Worm (Caenorhabditis elegans): ENCODE measurements around the gene Y57G7A.11.

Y57G7A.11 gene

DNA sequence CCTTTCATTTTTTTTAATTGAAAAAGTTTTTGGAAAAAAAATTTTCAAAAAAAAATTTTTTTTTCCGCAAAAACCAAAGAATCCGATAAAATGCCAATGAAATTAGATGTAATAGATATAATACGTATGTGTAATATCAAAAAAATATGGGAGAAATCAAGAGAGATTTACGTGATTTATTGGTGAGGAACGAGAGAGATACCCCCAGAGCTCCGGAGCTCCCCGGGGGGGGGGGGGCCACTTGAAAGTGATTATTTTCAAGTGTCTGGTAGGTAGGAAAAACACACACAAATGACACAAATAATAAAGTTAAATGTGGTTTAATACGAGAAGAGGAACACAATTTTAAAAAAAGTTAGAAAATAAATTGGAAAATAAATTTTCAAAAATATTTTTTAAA is at the start of gene Y57G7A.11:
Y57G7A.11 (minus strand) TSS at position 101 of the 400 bp plus-strand sequence.
- TF ChIP-seq egrh-3 (GFP tag; IDR thresholded peaks at IDR 0.05): no peak
- no peak for TF ChIP-seq hlh-26 (GFP tag; conservative IDR thresholded peaks at IDR 0.05)
- TF ChIP-seq pha-4 (tag; optimal IDR thresholded peaks at IDR 0.05): no peak
- TF ChIP-seq mes-4 (tag; optimal IDR thresholded peaks at IDR 0.05): no peak
- no peak for TF ChIP-seq dpl-1 (GFP tag; optimal IDR thresholded peaks at IDR 0.05)
- no peak for TF ChIP-seq him-1 (tag; optimal IDR thresholded peaks at IDR 0.05)
- no peak for TF ChIP-seq tbx-9 (tag; optimal IDR thresholded peaks at IDR 0.05; ENCODE audit: borderline replicate concordance)
- TF ChIP-seq gei-17 (GFP tag; optimal IDR thresholded peaks at IDR 0.05): no peak
- TF ChIP-seq somi-1 (GFP tag; optimal IDR thresholded peaks at IDR 0.05): no peak
- TF ChIP-seq ceh-58 (GFP tag; IDR thresholded peaks at IDR 0.05): no peak
- TF ChIP-seq madf-3 (GFP tag; IDR thresholded peaks at IDR 0.05): no peak
- no peak for TF ChIP-seq xnd-1 (tag; optimal IDR thresholded peaks at IDR 0.05)
- TF ChIP-seq efl-1 (GFP tag; optimal IDR thresholded peaks at IDR 0.05): no peak
- no peak for TF ChIP-seq ama-1 (optimal IDR thresholded peaks at IDR 0.05)
- no peak for TF ChIP-seq ama-1 (GFP tag; optimal IDR thresholded peaks at IDR 0.05)

DNA sequence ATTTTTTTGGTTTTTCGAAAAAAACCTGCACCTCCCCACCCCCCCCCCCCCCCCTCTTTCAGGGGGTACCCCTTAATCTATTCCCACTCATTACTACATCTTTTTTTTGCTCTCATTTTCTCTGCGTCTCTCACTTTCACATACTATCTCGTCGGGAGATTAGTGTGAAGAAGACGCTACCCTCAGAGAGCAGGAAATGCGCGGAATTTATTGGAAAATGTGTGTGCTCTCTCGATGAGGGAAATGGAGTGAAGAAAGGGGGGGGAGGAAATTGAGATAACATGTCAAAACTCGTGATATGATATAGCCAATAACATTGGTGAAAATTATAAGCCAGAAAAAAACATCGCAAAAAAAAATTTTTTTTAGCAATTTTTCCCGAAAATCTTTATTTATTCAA is 48.9 kb upstream of the Y57G7A.11 start:
- TF ChIP-seq ceh-27 (GFP tag; optimal IDR thresholded peaks at IDR 0.05): no peak
- TF ChIP-seq repo-1 (tag; optimal IDR thresholded peaks at IDR 0.05): no peak
- TF ChIP-seq hmg-1.2 (GFP tag; IDR thresholded peaks at IDR 0.05): peak; percentile 71

DNA sequence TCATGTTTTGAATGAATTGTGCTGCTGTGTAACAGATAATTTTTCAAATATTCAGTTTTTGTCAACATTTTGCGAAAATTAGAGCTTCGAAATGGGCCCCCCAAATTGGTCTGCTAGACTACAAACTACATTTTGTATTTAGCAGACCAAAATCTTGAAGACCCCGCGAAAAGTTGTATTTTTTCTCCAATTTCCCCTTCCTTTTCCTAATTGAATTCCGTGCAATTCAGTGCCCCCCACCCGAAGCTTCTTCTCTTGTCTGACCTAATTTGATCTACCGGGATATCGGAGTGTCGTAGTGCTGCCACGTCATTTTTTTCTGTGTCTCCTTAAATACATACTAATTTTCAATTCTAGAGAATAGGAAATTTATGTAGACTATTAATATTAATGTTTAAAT is 47.3 kb upstream of the Y57G7A.11 start:
- no peak for TF ChIP-seq lsl-1 (GFP tag; optimal IDR thresholded peaks at IDR 0.05)
- peak in 1 of 3 experiments; percentile 13 for TF ChIP-seq lin-35 (GFP tag; optimal IDR thresholded peaks at IDR 0.05)

DNA sequence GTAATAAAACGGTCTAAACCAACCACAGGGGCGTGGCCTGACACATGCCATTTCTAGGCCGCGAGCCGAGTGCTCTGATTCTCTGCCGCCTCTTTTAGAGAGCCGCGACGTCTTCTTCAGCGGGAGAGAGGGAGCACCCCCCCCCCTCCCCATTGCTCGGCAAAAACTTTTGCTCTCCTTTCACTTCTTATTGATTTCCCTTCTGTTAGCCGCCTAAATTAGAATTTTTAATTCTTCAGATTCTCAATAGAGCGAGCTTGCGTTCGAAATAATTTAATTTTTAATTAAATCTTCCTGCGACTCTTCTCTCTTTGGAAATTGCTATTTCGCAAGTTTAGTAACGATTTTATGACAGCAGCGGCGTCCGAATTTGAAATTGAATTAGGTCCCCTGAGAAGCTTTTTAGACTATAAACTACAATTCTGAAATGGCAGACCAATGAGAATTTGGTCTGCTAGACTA is 46.5 kb upstream of the Y57G7A.11 start:
- TF ChIP-seq rcor-1 (GFP tag; IDR thresholded peaks at IDR 0.05) (0 out of 2 replicates have a peak, but pooled peaks have one; percentile 27), snpc-1.3 (tag; optimal IDR thresholded peaks at IDR 0.05; ENCODE audit: insufficient read depth) (peak; percentile 4), xnd-1 (tag; optimal IDR thresholded peaks at IDR 0.05) (peak; percentile 40), C17E4.6 (GFP tag; IDR thresholded peaks at IDR 0.05) (no peak), B0261.1 (tag; optimal IDR thresholded peaks at IDR 0.05) (peak; percentile 2), madf-10 (tag; optimal IDR thresholded peaks at IDR 0.05) (no peak), nhr-27 (tag; optimal IDR thresholded peaks at IDR 0.05) (peak; percentile 43), unc-130 (GFP tag; optimal IDR thresholded peaks at IDR 0.05) (peak; percentile 62), hrde-1 (tag; optimal IDR thresholded peaks at IDR 0.05; ENCODE audit: borderline replicate concordance) (peak; percentile 89), hmg-1.2 (GFP tag; IDR thresholded peaks at IDR 0.05) (peak; percentile 44; the same call in 1 of the 2 replicates), F52B5.7 (tag; optimal IDR thresholded peaks at IDR 0.05) (peak; percentile 71), mcd-1 (GFP tag; IDR thresholded peaks at IDR 0.05) (peak; percentile 74), rec-8 (tag; optimal IDR thresholded peaks at IDR 0.05) (no peak), repo-1 (tag; optimal IDR thresholded peaks at IDR 0.05) (peak; percentile 40), madf-6 (GFP tag; IDR thresholded peaks at IDR 0.05) (0 out of 2 replicates have a peak, but pooled peaks have one; percentile 41), ztf-22 (GFP tag; optimal IDR thresholded peaks at IDR 0.05) (peak; percentile 7), snpc-3.4 (tag; optimal IDR thresholded peaks at IDR 0.05) (peak; percentile 2), ama-1 (optimal IDR thresholded peaks at IDR 0.05) (no peak), ama-1 (GFP tag; optimal IDR thresholded peaks at IDR 0.05) (peak in 1 of 2 experiments; percentile 1), lin-40 (tag; optimal IDR thresholded peaks at IDR 0.05) (peak; percentile 40), egrh-3 (GFP tag; IDR thresholded peaks at IDR 0.05) (peak; percentile 77; the same call in 1 of the 2 replicates), snpc-4 (GFP tag; optimal IDR thresholded peaks at IDR 0.05) (no peak), snpc-4 (tag; optimal IDR thresholded peaks at IDR 0.05) (peak in 2 of 4 experiments; percentile 20 to 46), F39B2.1 (GFP tag; IDR thresholded peaks at IDR 0.05) (no peak), ekl-4 (GFP tag; IDR thresholded peaks at IDR 0.05) (peak; percentile 76), F57A8.1 (GFP tag; optimal IDR thresholded peaks at IDR 0.05) (no peak), athp-1 (tag; optimal IDR thresholded peaks at IDR 0.05) (peak; percentile 89), zfh-2 (GFP tag; conservative IDR thresholded peaks at IDR 0.05) (peak; percentile 98), B0336.3 (GFP tag; IDR thresholded peaks at IDR 0.05) (peak; percentile 95)

All from whole organism, young adult.